Worm (Caenorhabditis elegans): ENCODE data around the gene clec-138.

ce11 chrII:4575579-4575978 lies 44.0 kb downstream of the clec-138 start:
- TF ChIP-seq ceh-2 (tag; optimal IDR thresholded peaks at IDR 0.05) (no peak), che-1 (tag; optimal IDR thresholded peaks at IDR 0.05) (no peak), mec-3 (tag; optimal IDR thresholded peaks at IDR 0.05; ENCODE audit: borderline replicate concordance) (no peak), fkh-10 (GFP tag; optimal IDR thresholded peaks at IDR 0.05) (no peak), Y22D7AL.16 (tag; optimal IDR thresholded peaks at IDR 0.05) (no peak), nfya-1 (tag; optimal IDR thresholded peaks at IDR 0.05) (no peak), fax-1 (tag; optimal IDR thresholded peaks at IDR 0.05) (no peak)
